Worm (Caenorhabditis elegans) whole organism, L1 larva: ENCODE results near the gene dmd-3.

ENCODE experiments used
- C16A3.4 ChIP-seq: fragments of 150-350 bp; optimal IDR thresholded peaks from 2 replicates; lab custom pipeline; 2014; ENCODE audit warnings: missing biosample characterization, missing genetic modification characterization
- ama-1 ChIP-seq: fragments of 150-350 bp; optimal IDR thresholded peaks from 2 replicates; lab custom pipeline; 2014
- ceh-90 ChIP-seq: sonication (generic microtip); optimal IDR thresholded peaks from 2 replicates; lab custom pipeline; 2016; ENCODE audit warnings: missing genetic modification characterization, missing compliant biosample characterization
- dsc-1 ChIP-seq: sonication (generic microtip); optimal IDR thresholded peaks from 2 replicates; lab custom pipeline; 2016; ENCODE audit warnings: mild to moderate bottlenecking, missing genetic modification characterization, missing compliant biosample characterization
- efl-3 ChIP-seq: fragments of 200-800 bp; sonication (Bioruptor generic); optimal IDR thresholded peaks from 2 replicates; lab custom pipeline; 2018; ENCODE audit warnings: mild to moderate bottlenecking, missing genetic modification characterization, missing compliant biosample characterization
- fkh-4 ChIP-seq: sonication (generic microtip); optimal IDR thresholded peaks from 2 replicates; lab custom pipeline; 2016; ENCODE audit warnings: missing compliant biosample characterization, missing genetic modification characterization, borderline replicate concordance
- hlh-4 ChIP-seq: sonication (generic microtip); optimal IDR thresholded peaks from 2 replicates; lab custom pipeline; 2016; ENCODE audit warnings: mild to moderate bottlenecking, missing genetic modification characterization, missing compliant biosample characterization
- lin-14 ChIP-seq: fragments of 200-800 bp; sonication (Bioruptor generic); optimal IDR thresholded peaks from 2 replicates; lab custom pipeline; 2018; ENCODE audit warnings: mild to moderate bottlenecking, missing genetic modification characterization, moderate library complexity, missing compliant biosample characterization
- lin-39 ChIP-seq: fragments of 150-350 bp; optimal IDR thresholded peaks from 2 replicates; lab custom pipeline; 2014; ENCODE audit warnings: missing biosample characterization, missing genetic modification reagents, missing genetic modification characterization
- nhr-28 ChIP-seq: fragments of 150-350 bp; optimal IDR thresholded peaks from 2 replicates; lab custom pipeline; 2014; ENCODE audit warnings: missing biosample characterization, missing genetic modification characterization
- nhr-76 ChIP-seq: sonication (generic microtip); optimal IDR thresholded peaks from 2 replicates; lab custom pipeline; 2017; ENCODE audit warnings: missing biosample characterization, missing genetic modification characterization
- nhr-85 ChIP-seq: sonication (generic microtip); peaks from one replicate; lab custom pipeline; 2016; ENCODE audit warnings: missing genetic modification characterization, inconsistent platforms, missing compliant biosample characterization
- pqm-1 ChIP-seq: sonication (generic microtip); optimal IDR thresholded peaks from 3 replicates; lab custom pipeline; 2017; ENCODE audit warnings: missing biosample characterization, missing genetic modification characterization
- rnt-1 ChIP-seq: sonication (generic microtip); optimal IDR thresholded peaks from 2 replicates; lab custom pipeline; 2016; ENCODE audit warnings: mild to moderate bottlenecking, missing genetic modification characterization, moderate library complexity, missing compliant biosample characterization
- snpc-4 ChIP-seq: fragments of 150-350 bp; optimal IDR thresholded peaks from 2 replicates; lab custom pipeline; 2014; ENCODE audit warnings: missing biosample characterization, missing genetic modification characterization
- unc-30 ChIP-seq: sonication (generic microtip); optimal IDR thresholded peaks from 2 replicates; lab custom pipeline; 2017; ENCODE audit warnings: missing biosample characterization, missing genetic modification characterization
- unc-86 ChIP-seq: sonication (generic microtip); optimal IDR thresholded peaks from 2 replicates; lab custom pipeline; 2016; ENCODE audit warnings: missing genetic modification characterization, missing compliant biosample characterization
- vab-15 ChIP-seq: sonication (generic microtip); optimal IDR thresholded peaks from 2 replicates; lab custom pipeline; 2017; ENCODE audit warnings: missing genotype, mild to moderate bottlenecking, missing genetic modification characterization, missing compliant biosample characterization
- ztf-11 ChIP-seq, 2 experiments: sonication (generic microtip); optimal IDR thresholded peaks; 2 replicates each; lab custom pipeline; 2016 to 2017; ENCODE audit warnings: missing genetic modification characterization in 2 of 2, missing biosample characterization in 1 of 2, missing compliant biosample characterization in 1 of 2

dmd-3 gene

ce11 chrV:19605880-19606279, 49.2 kb downstream of the dmd-3 start, which contains the start of gene nlp-25:
Gene nlp-25 (plus strand): TSS chrV:19606180.
- no peak for TF ChIP-seq ama-1 (lab: Kevin White, UChicago)
- TF ChIP-seq efl-3 = no peak
- TF ChIP-seq dsc-1 (tag; lab: Kevin White, UChicago) = no peak
- TF ChIP-seq vab-15 (tag; lab: Kevin White, UChicago) = no peak
- no peak for TF ChIP-seq nhr-76
- no peak for TF ChIP-seq lin-14 (GFP tag; lab: Kevin White, UChicago)
- TF ChIP-seq nhr-85 (tag; lab: Kevin White, UChicago) = no peak
- TF ChIP-seq, all 84 proteins: peak for 0

ce11 chrV:19605415-19605814, 49.6 kb downstream of the dmd-3 start:
- no peak for TF ChIP-seq nhr-28 (tag; lab: Kevin White, UChicago)
- no peak for TF ChIP-seq rnt-1 (tag; lab: Kevin White, UChicago)
- no peak for TF ChIP-seq snpc-4
- no peak for TF ChIP-seq fkh-4 (tag; lab: Kevin White, UChicago)
- TF ChIP-seq ztf-11 (tag; optimal IDR thresholded peaks at IDR 0.05; lab: Kevin White, UChicago) = no peak
- no peak for TF ChIP-seq unc-30 (tag; lab: Kevin White, UChicago)
- TF ChIP-seq C16A3.4 (tag; lab: Kevin White, UChicago) = no peak
- TF ChIP-seq pqm-1 (tag; lab: Kevin White, UChicago) = no peak
- no peak for TF ChIP-seq hlh-4 (tag; lab: Kevin White, UChicago)
- no peak for TF ChIP-seq lin-39
- no peak for TF ChIP-seq unc-86 (tag; lab: Kevin White, UChicago)
- TF ChIP-seq ceh-90 (tag; lab: Kevin White, UChicago) = no peak
- TF ChIP-seq, all 84 proteins: peak for 0
